Fruit fly (Drosophila melanogaster) whole organism, wandering third instar larva: Measurements from ENCODE around the gene Gycalpha99B.
A peak's percentile ranks its signal among the peaks of the same experiment; 100 is the strongest.

ENCODE experiments used
- Abd-B ChIP-seq: fragments of >200 bp; optimal IDR thresholded peaks from 2 replicates; lab custom pipeline; 2017; ENCODE audit warnings: missing biosample characterization, missing genetic modification characterization
- CG32264 ChIP-seq: fragments of 200-800 bp; sonication (Bioruptor generic); optimal IDR thresholded peaks from 2 replicates; lab custom pipeline; 2016; ENCODE audit warnings: missing biosample characterization, missing genetic modification characterization
- CG9705 ChIP-seq: fragments of 200-800 bp; sonication (Bioruptor generic); optimal IDR thresholded peaks from 2 replicates; lab custom pipeline; 2018; ENCODE audit warnings: missing biosample characterization, mild to moderate bottlenecking, missing genetic modification characterization
- Dfd ChIP-seq: fragments of >200 bp; optimal IDR thresholded peaks from 2 replicates; lab custom pipeline; 2017; ENCODE audit warnings: missing biosample characterization, missing genetic modification characterization
- Dif ChIP-seq: fragments of 200-275, 200-300 bp; sonication (Bioruptor generic); optimal IDR thresholded peaks from 2 replicates; lab custom pipeline; 2018; ENCODE audit warnings: missing biosample characterization, missing genetic modification characterization; ENCODE audit not compliant: partially characterized antibody
- GATAd ChIP-seq: sonication (Bioruptor generic); optimal IDR thresholded peaks from 2 replicates; lab custom pipeline; 2016; ENCODE audit warnings: missing biosample characterization, missing genetic modification characterization
- HLH106 ChIP-seq: fragments of 200-800 bp; optimal IDR thresholded peaks from 3 replicates; lab custom pipeline; 2019; ENCODE audit warnings: missing biosample characterization, mild to moderate bottlenecking, missing genetic modification characterization, moderate library complexity
- Hnf4 ChIP-seq: fragments of 200-800 bp; sonication (Bioruptor generic); optimal IDR thresholded peaks from 2 replicates; lab custom pipeline; 2016; ENCODE audit warnings: missing biosample characterization, mild to moderate bottlenecking, missing genetic modification characterization
- Hr78 ChIP-seq: fragments of >200 bp; optimal IDR thresholded peaks from 2 replicates; lab custom pipeline; 2017; ENCODE audit warnings: missing biosample characterization, missing genetic modification characterization
- Hr83 ChIP-seq: fragments of 200-300 bp; sonication (Bioruptor generic); optimal IDR thresholded peaks from 2 replicates; lab custom pipeline; 2016; ENCODE audit warnings: missing biosample characterization, mild to moderate bottlenecking, missing genetic modification characterization, moderate library complexity; ENCODE audit not compliant: poor library complexity, severe bottlenecking
- Jra ChIP-seq: sonication (Bioruptor generic); optimal IDR thresholded peaks from 2 replicates; lab custom pipeline; 2016; ENCODE audit warnings: missing biosample characterization, missing genetic modification characterization
- Mio ChIP-seq: sonication (Bioruptor generic); optimal IDR thresholded peaks from 2 replicates; lab custom pipeline; 2016; ENCODE audit warnings: missing biosample characterization, missing genetic modification characterization
- Myc ChIP-seq: fragments of >200 bp; optimal IDR thresholded peaks from 2 replicates; lab custom pipeline; 2017
- N ChIP-seq: fragments of >200 bp; optimal IDR thresholded peaks from 2 replicates; lab custom pipeline; 2018; ENCODE audit warnings: missing biosample characterization, missing external identifiers, missing genetic modification characterization
- OdsH ChIP-seq: fragments of 200-800 bp; sonication (Bioruptor generic); optimal IDR thresholded peaks from 2 replicates; lab custom pipeline; 2016; ENCODE audit warnings: missing biosample characterization, mild to moderate bottlenecking, missing genetic modification characterization
- Rel ChIP-seq, 2 experiments: fragments of 200-800 bp; sonication (Bioruptor generic) in 1 of 2; optimal IDR thresholded peaks; 2 replicates in 1 of 2; 3 replicates in 1 of 2; lab custom pipeline; 2016 to 2019; ENCODE audit warnings: mild to moderate bottlenecking in 2 of 2, missing biosample characterization in 2 of 2, missing genetic modification characterization in 2 of 2, moderate library complexity in 1 of 2
- Sp1 ChIP-seq: fragments of 200-800 bp; sonication (Bioruptor generic); optimal IDR thresholded peaks from 3 replicates; lab custom pipeline; 2019; ENCODE audit warnings: missing biosample characterization, mild to moderate bottlenecking, missing genetic modification characterization, moderate library complexity
- Vsx2 ChIP-seq: fragments of 200-300, 225-300 bp; sonication (Bioruptor generic); optimal IDR thresholded peaks from 2 replicates; lab custom pipeline; 2018; ENCODE audit warnings: missing biosample characterization, missing genetic modification characterization; ENCODE audit not compliant: partially characterized antibody
- br ChIP-seq: fragments of 200-800 bp; sonication (Bioruptor generic); optimal IDR thresholded peaks from 2 replicates; lab custom pipeline; 2016; ENCODE audit warnings: missing biosample characterization, missing genetic modification characterization
- brk ChIP-seq: fragments of 200-800 bp; sonication (Bioruptor generic); optimal IDR thresholded peaks from 2 replicates; lab custom pipeline; 2016; ENCODE audit warnings: missing biosample characterization, mild to moderate bottlenecking, missing genetic modification characterization
- dl ChIP-seq, 2 experiments: fragments of 175-275, 200-275 bp in 1 of 2; fragments of 200-275 bp in 1 of 2; sonication (Bioruptor generic); optimal IDR thresholded peaks; lab custom pipeline; 2018; ENCODE audit warnings: mild to moderate bottlenecking in 2 of 2, missing biosample characterization in 2 of 2, missing genetic modification characterization in 2 of 2, moderate library complexity in 2 of 2; ENCODE audit not compliant: partially characterized antibody in 2 of 2, insufficient read depth in 1 of 2
- dmrt93B ChIP-seq: fragments of 200-800 bp; sonication (Bioruptor generic); optimal IDR thresholded peaks from 2 replicates; lab custom pipeline; 2018; ENCODE audit warnings: missing biosample characterization, mild to moderate bottlenecking, missing genetic modification characterization
- dsf ChIP-seq: sonication (Bioruptor generic); optimal IDR thresholded peaks from 2 replicates; lab custom pipeline; 2016; ENCODE audit warnings: missing biosample characterization, missing genetic modification characterization, borderline replicate concordance
- ey ChIP-seq: fragments of 200-800 bp; sonication (Bioruptor generic); optimal IDR thresholded peaks from 2 replicates; lab custom pipeline; 2016; ENCODE audit warnings: missing biosample characterization, missing genetic modification characterization
- foxo ChIP-seq, 2 experiments: fragments of 200-800 bp; sonication (Bioruptor generic); optimal IDR thresholded peaks; 2 replicates in 1 of 2; 3 replicates in 1 of 2; lab custom pipeline; 2016 to 2017; ENCODE audit warnings: missing biosample characterization in 2 of 2, missing genetic modification characterization in 2 of 2
- fru ChIP-seq: fragments of 200-800 bp; sonication (Bioruptor generic); optimal IDR thresholded peaks from 3 replicates; lab custom pipeline; 2016; ENCODE audit warnings: missing biosample characterization, mild to moderate bottlenecking, missing genetic modification characterization
- h ChIP-seq: fragments of 200-800 bp; sonication (Bioruptor generic); optimal IDR thresholded peaks from 3 replicates; lab custom pipeline; 2016; ENCODE audit warnings: missing biosample characterization, mild to moderate bottlenecking, missing genetic modification characterization
- jim ChIP-seq: fragments of 175-275, 200-325 bp; sonication (Bioruptor generic); optimal IDR thresholded peaks from 2 replicates; lab custom pipeline; 2016; ENCODE audit warnings: missing biosample characterization, mild to moderate bottlenecking, missing genetic modification characterization
- lola ChIP-seq: fragments of >200 bp; optimal IDR thresholded peaks from 2 replicates; lab custom pipeline; 2017; ENCODE audit warnings: missing biosample characterization, missing genetic modification characterization
- pan ChIP-seq: fragments of >200 bp; optimal IDR thresholded peaks from 2 replicates; lab custom pipeline; 2017
- psq ChIP-seq: fragments of 200-800 bp; sonication (Bioruptor generic); optimal IDR thresholded peaks from 3 replicates; lab custom pipeline; 2017; ENCODE audit warnings: missing biosample characterization, mild to moderate bottlenecking, missing genetic modification characterization, moderate library complexity
- rgr ChIP-seq: fragments of 200-800 bp; sonication (Bioruptor generic); optimal IDR thresholded peaks from 3 replicates; lab custom pipeline; 2016; ENCODE audit warnings: missing biosample characterization, mild to moderate bottlenecking, missing genetic modification characterization
- sage ChIP-seq: fragments of 200-800 bp; sonication (Bioruptor generic); optimal IDR thresholded peaks from 2 replicates; lab custom pipeline; 2016; ENCODE audit warnings: missing biosample characterization, mild to moderate bottlenecking, missing genetic modification characterization
- sv ChIP-seq: fragments of 200-800 bp; sonication (Bioruptor generic); optimal IDR thresholded peaks from 3 replicates; lab custom pipeline; 2016; ENCODE audit warnings: missing biosample characterization, missing genetic modification characterization
- tai ChIP-seq: sonication (Bioruptor generic); optimal IDR thresholded peaks from 2 replicates; lab custom pipeline; 2016; ENCODE audit warnings: missing biosample characterization, missing genetic modification characterization
- usp ChIP-seq: fragments of >200 bp; optimal IDR thresholded peaks from 2 replicates; lab custom pipeline; 2017; ENCODE audit warnings: missing biosample characterization, missing genetic modification characterization
- woc ChIP-seq: sonication (Bioruptor generic); optimal IDR thresholded peaks from 2 replicates; lab custom pipeline; 2016; ENCODE audit warnings: missing biosample characterization, mild to moderate bottlenecking, missing genetic modification characterization

The Gycalpha99B gene

dm6 chr3R:29671060-29671707 is 11.1 kb upstream of the Gycalpha99B start, which contains the start of gene Obp99a (continued):
- no peak for TF ChIP-seq jim (GFP tag; lab: Kevin White, UChicago)
- no peak for TF ChIP-seq ey (GFP tag; lab: Kevin White, UChicago)
- TF ChIP-seq pan (lab: Kevin White, UChicago), result no peak
- TF ChIP-seq Hr83 (GFP tag; lab: Kevin White, UChicago), result no peak
- TF ChIP-seq usp, result no peak

dm6 chr3R:29672156-29672555 is 10.1 kb upstream of the Gycalpha99B start, which contains the start of gene ppk19:
Gene ppk19 (plus strand): TSS chr3R:29672456.
- TF ChIP-seq pan (lab: Kevin White, UChicago) (no peak), Mio (GFP tag; lab: Kevin White, UChicago) (no peak), psq (no peak), N (GFP tag; lab: Kevin White, UChicago) (no peak), Hr83 (GFP tag; lab: Kevin White, UChicago) (no peak), sv (GFP tag; lab: Kevin White, UChicago) (no peak), dmrt93B (no peak), CG9705 (no peak), brk (GFP tag; lab: Kevin White, UChicago) (no peak)

DNA sequence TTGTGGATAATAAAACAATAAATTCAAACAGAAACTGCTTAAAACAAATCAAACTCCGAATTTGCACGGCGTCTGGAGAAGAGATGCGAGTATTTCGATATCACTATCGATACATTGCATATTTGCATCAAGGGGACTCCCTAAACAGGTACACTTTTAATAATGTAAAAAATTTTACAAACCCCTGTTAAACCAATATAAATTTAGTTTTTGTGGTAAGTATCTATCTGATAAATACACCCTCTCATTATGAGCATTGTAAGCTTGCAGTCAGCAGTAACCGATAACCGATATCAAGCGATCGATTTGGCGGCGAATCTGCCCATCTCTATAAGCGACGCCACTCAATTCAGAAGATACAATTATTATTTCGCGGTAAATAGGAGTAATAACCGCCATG is 7.0 kb upstream of the Gycalpha99B start, which contains the start of the genes Bub3 and Cap-D2:
TSS of gene Bub3 (minus strand) at position 89 of the 400 bp plus-strand sequence.
TSS of gene Cap-D2 (plus strand) at position 319 of the 400 bp plus-strand sequence.
- TF ChIP-seq Hr78 (GFP tag; lab: Kevin White, UChicago) (no peak), Mio (GFP tag; lab: Kevin White, UChicago) (no peak), Myc (lab: Kevin White, UChicago) (peak; percentile 28), Abd-B (GFP tag; lab: Kevin White, UChicago) (no peak), br (GFP tag; lab: Kevin White, UChicago) (peak; percentile 63), foxo (GFP tag; optimal IDR thresholded peaks at IDR 0.05; lab: Kevin White, UChicago) (peak in 1 of 2 experiments; percentile 77), dsf (GFP tag; lab: Kevin White, UChicago) (no peak), ey (GFP tag; lab: Kevin White, UChicago) (peak; percentile 70), HLH106 (tag; lab: Kevin White, UChicago) (peak; percentile 55), CG32264 (GFP tag; lab: Kevin White, UChicago) (no peak), Rel (GFP tag; optimal IDR thresholded peaks at IDR 0.05; lab: Kevin White, UChicago) (no peak), Rel (tag; optimal IDR thresholded peaks at IDR 0.05; lab: Kevin White, UChicago) (peak; percentile 19), N (GFP tag; lab: Kevin White, UChicago) (no peak), Dif (GFP tag; lab: Kevin White, UChicago) (no peak), OdsH (peak; percentile 41), Dfd (GFP tag; lab: Kevin White, UChicago) (no peak), lola (no peak), Sp1 (GFP tag; lab: Kevin White, UChicago) (peak; percentile 59), pan (lab: Kevin White, UChicago) (no peak), psq (peak; percentile 25), woc (GFP tag; lab: Kevin White, UChicago) (no peak), brk (GFP tag; lab: Kevin White, UChicago) (no peak), sv (GFP tag; lab: Kevin White, UChicago) (peak; percentile 61), fru (GFP tag; lab: Kevin White, UChicago) (peak; percentile 71), rgr (peak; percentile 69), h (peak; percentile 83), dmrt93B (peak; percentile 35), dl (GFP tag; optimal IDR thresholded peaks at IDR 0.05; lab: Kevin White, UChicago; ENCODE audit: insufficient read depth in 1 of 2, partially characterized antibody in 2 of 2) (no peak), Hnf4 (GFP tag; lab: Kevin White, UChicago) (no peak), sage (GFP tag; lab: Kevin White, UChicago) (no peak)
- TF ChIP-seq, all 38 proteins: peak for 14

- TF ChIP-seq HLH106 (tag; lab: Kevin White, UChicago) (no peak), Abd-B (GFP tag; lab: Kevin White, UChicago) (no peak), jim (GFP tag; lab: Kevin White, UChicago) (no peak), GATAd (no peak), Hr78 (GFP tag; lab: Kevin White, UChicago) (no peak), tai (GFP tag; lab: Kevin White, UChicago) (no peak), CG32264 (GFP tag; lab: Kevin White, UChicago) (no peak), h (no peak), Hr83 (GFP tag; lab: Kevin White, UChicago) (no peak), OdsH (no peak), sv (GFP tag; lab: Kevin White, UChicago) (no peak), br (GFP tag; lab: Kevin White, UChicago) (no peak), foxo (GFP tag; optimal IDR thresholded peaks at IDR 0.05; lab: Kevin White, UChicago) (no peak), Vsx2 (no peak), dmrt93B (no peak), Jra (GFP tag; lab: Kevin White, UChicago) (no peak), psq (no peak), rgr (no peak), CG9705 (no peak)
These were observed 1.1 kb upstream of the Gycalpha99B start for dm6 chr3R:29681241-29681640.
